Worm (Caenorhabditis elegans) whole organism, early embryonic: ENCODE measurements around the gene F22E5.12.
"Not testable (repeated sequence)": the region's sequence is repeated elsewhere in the genome, so short reads cannot be mapped to it uniquely, and the experiment has no call there.

Experiments
- F13C5.2 ChIP-seq: sonication (generic microtip); optimal IDR thresholded peaks from 2 replicates; lab custom pipeline; 2017; ENCODE audit warnings: mild to moderate bottlenecking, missing genetic modification characterization, inconsistent platforms, missing compliant biosample characterization
- ama-1 ChIP-seq: fragments of 150-350 bp; optimal IDR thresholded peaks from 2 replicates; lab custom pipeline; 2014
- ceh-13 ChIP-seq: fragments of 200-800 bp; sonication (Bioruptor generic); optimal IDR thresholded peaks from 2 replicates; lab custom pipeline; 2018; ENCODE audit warnings: mild to moderate bottlenecking, missing genetic modification characterization, missing compliant biosample characterization
- hmg-4 ChIP-seq: fragments of 200-800 bp; sonication (Bioruptor generic); optimal IDR thresholded peaks from 2 replicates; lab custom pipeline; 2018; ENCODE audit warnings: mild to moderate bottlenecking, missing genetic modification characterization, missing compliant biosample characterization

Gene F22E5.12

DNA sequence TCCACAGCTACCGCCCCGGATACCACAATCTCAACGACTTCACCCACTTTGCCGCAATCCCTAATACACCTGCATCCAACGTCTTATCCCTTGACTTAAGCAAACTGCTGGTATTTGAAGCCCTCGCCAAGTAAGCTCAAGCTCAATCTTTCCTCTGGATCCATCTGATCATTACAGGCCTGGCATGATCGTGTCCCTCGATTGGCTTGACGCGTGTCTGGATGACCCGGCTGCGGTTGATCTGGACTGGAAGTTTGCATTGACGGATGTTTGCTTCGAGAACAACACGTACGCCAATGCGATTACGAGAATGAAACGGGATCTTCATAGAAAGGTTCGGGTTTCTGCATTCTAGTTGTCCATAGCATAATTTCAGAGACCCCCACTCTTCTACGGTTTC, 45.7 kb downstream of the F22E5.12 start:
- TF ChIP-seq ama-1 = no peak

DNA sequence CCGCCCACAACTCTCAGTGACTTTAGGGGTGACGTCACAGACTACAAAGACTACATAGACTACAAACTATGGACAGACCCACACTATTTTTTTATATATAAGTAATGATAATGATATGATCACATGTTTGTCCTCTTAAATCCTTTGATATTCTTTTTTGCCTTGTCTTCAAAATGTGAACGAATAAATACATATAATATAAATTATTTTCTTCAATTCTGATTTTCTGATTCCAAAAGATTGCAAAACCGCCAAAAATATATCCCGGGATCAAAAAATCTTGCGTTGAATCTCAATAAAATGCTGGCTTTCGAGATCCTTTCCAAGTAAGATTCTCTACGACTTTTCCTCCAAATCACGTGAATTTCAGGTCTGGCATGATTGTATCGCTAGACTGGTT, 46.5 kb downstream of the F22E5.12 start, which contains the start of gene F33H12.1:
Gene F33H12.1, plus strand, starts transcription at position 301 of the 400 bp plus-strand sequence.
- not testable (repeated sequence) for TF ChIP-seq hmg-4 (GFP tag; lab: Kevin White, UChicago); ceh-13 (GFP tag; lab: Kevin White, UChicago); F13C5.2
